Fruit fly (Drosophila melanogaster): Measurements from ENCODE around the gene CG6793.

Gene CG6793

DNA sequence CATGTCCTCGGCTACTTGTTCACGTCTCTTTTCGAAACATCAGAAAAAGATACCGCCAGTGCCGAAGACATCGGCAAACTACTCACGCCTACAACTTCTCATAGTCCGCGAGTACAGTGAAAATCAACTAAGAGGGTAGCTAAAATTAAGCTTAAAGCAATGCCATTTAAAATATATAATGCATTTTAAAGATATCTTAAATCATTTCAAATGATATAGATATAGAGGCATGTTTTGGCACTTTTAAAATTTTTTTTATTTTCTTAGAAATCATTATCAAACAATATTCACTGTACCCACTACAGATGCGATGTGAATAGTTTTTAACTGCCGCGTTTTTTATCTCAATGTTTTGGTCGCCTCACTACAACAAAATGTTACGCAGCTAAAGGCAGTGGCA is 8.4 kb downstream of the CG6793 start (continued):
- TF ChIP-seq MTF-1 (GFP tag; optimal IDR thresholded peaks at IDR 0.05; ENCODE audit: borderline replicate concordance) (no peak), crp (GFP tag; optimal IDR thresholded peaks at IDR 0.05) (no peak), yki (optimal IDR thresholded peaks at IDR 0.05) (no peak), MESR4 (GFP tag; optimal IDR thresholded peaks at IDR 0.05) (no peak), CG8290 (GFP tag; optimal IDR thresholded peaks at IDR 0.05) (no peak), CG8290 (tag; optimal IDR thresholded peaks at IDR 0.05) (no peak), CG17328 (GFP tag; IDR thresholded peaks at IDR 0.05) (0 out of 2 replicates have a peak, but pooled peaks have one; percentile 30), CG10543 (GFP tag; optimal IDR thresholded peaks at IDR 0.05) (no peak), CG15073 (GFP tag; optimal IDR thresholded peaks at IDR 0.05) (no peak), chn (GFP tag; optimal IDR thresholded peaks at IDR 0.05) (no peak), danr (GFP tag; IDR thresholded peaks at IDR 0.05) (no peak), HmgZ (tag; optimal IDR thresholded peaks at IDR 0.05) (no peak), sqz (GFP tag; optimal IDR thresholded peaks at IDR 0.05) (no peak), CG18599 (GFP tag; optimal IDR thresholded peaks at IDR 0.05) (peak; percentile 40), exex (tag; optimal IDR thresholded peaks at IDR 0.05) (no peak), Bdp1 (GFP tag; optimal IDR thresholded peaks at IDR 0.05) (no peak), TFAM (GFP tag; optimal IDR thresholded peaks at IDR 0.05) (no peak), pros (GFP tag; optimal IDR thresholded peaks at IDR 0.05) (no peak), cas (GFP tag; IDR thresholded peaks at IDR 0.05) (no peak), emc (GFP tag; optimal IDR thresholded peaks at IDR 0.05) (no peak), CG4282 (GFP tag; optimal IDR thresholded peaks at IDR 0.05) (no peak), CG17359 (tag; optimal IDR thresholded peaks at IDR 0.05) (peak; percentile 20), bsh (GFP tag; optimal IDR thresholded peaks at IDR 0.05) (peak in 1 of 2 experiments; percentile 15), en (GFP tag; optimal IDR thresholded peaks at IDR 0.05) (no peak), tx (GFP tag; optimal IDR thresholded peaks at IDR 0.05) (no peak), hth (optimal IDR thresholded peaks at IDR 0.05) (no peak), CG12299 (tag; optimal IDR thresholded peaks at IDR 0.05) (no peak), chif (GFP tag; optimal IDR thresholded peaks at IDR 0.05) (no peak), CG18011 (GFP tag; optimal IDR thresholded peaks at IDR 0.05) (no peak), CG2889 (GFP tag; IDR thresholded peaks at IDR 0.05) (no peak), Mad (GFP tag; optimal IDR thresholded peaks at IDR 0.05) (no peak), jigr1 (GFP tag; IDR thresholded peaks at IDR 0.05) (no peak), CG17802 (tag; optimal IDR thresholded peaks at IDR 0.05) (no peak), onecut (GFP tag; IDR thresholded peaks at IDR 0.05) (no peak), CG12104 (GFP tag; optimal IDR thresholded peaks at IDR 0.05) (no peak), NC2β (GFP tag; optimal IDR thresholded peaks at IDR 0.05) (no peak), CG5180 (GFP tag; optimal IDR thresholded peaks at IDR 0.05) (no peak), CG13296 (GFP tag; optimal IDR thresholded peaks at IDR 0.05) (peak; percentile 37), CG8478 (optimal IDR thresholded peaks at IDR 0.05) (no peak), disco-r (GFP tag; optimal IDR thresholded peaks at IDR 0.05) (no peak), br (optimal IDR thresholded peaks at IDR 0.05) (no peak), salm (tag; optimal IDR thresholded peaks at IDR 0.05) (no peak), CG12769 (tag; optimal IDR thresholded peaks at IDR 0.05) (no peak), lola (GFP tag; optimal IDR thresholded peaks at IDR 0.05) (no peak), CG16863 (GFP tag; optimal IDR thresholded peaks at IDR 0.05) (no peak), Mrtf (GFP tag; IDR thresholded peaks at IDR 0.05) (no peak), Nf-YA (GFP tag; IDR thresholded peaks at IDR 0.05) (no peak), Blimp-1 (GFP tag; optimal IDR thresholded peaks at IDR 0.05) (peak; percentile 39), al (GFP tag; IDR thresholded peaks at IDR 0.05) (peak; percentile 45; the same call in 1 of the 2 replicates), sug (tag; optimal IDR thresholded peaks at IDR 0.05) (no peak), dati (GFP tag; IDR thresholded peaks at IDR 0.05) (no peak), tgo (GFP tag; IDR thresholded peaks at IDR 0.05) (peak; percentile 54; the same call in 1 of the 3 replicates), CG18619 (GFP tag; optimal IDR thresholded peaks at IDR 0.05) (no peak)
